Fruit fly (Drosophila melanogaster) S2 (cell line): ENCODE results near the gene IA-2.

Experiments
- CG8478 ChIP-seq: fragments of >200 bp; optimal IDR thresholded peaks from 2 replicates; lab custom pipeline; 2018
- CTCF ChIP-seq, 2 experiments: fragments of >200 bp; optimal IDR thresholded peaks; 2 replicates each; lab custom pipeline; 2018

- no peak for TF ChIP-seq CTCF (optimal IDR thresholded peaks at IDR 0.05; lab: Kevin White, UChicago)
- no peak for TF ChIP-seq CG8478
These were observed 608 bp downstream of the IA-2 start for dm6 chr2L:1047245-1047644.
